Worm (Caenorhabditis elegans): ENCODE measurements around the gene Y32F6B.1.

The Y32F6B.1 gene

ce11 chrV:10440723-10441122, 43.8 kb downstream of the Y32F6B.1 start, which contains the start of gene snf-10:
Gene snf-10 (minus strand): TSS chrV:10440823.
- TF ChIP-seq Y5F2A.4 (GFP tag; optimal IDR thresholded peaks at IDR 0.05): no peak
- no peak for TF ChIP-seq ztf-7 (tag; optimal IDR thresholded peaks at IDR 0.05)
- TF ChIP-seq ZK337.2 (GFP tag; IDR thresholded peaks at IDR 0.05): no peak
- no peak for TF ChIP-seq ceh-82 (tag; optimal IDR thresholded peaks at IDR 0.05)
- no peak for TF ChIP-seq lin-29 (GFP tag; IDR thresholded peaks at IDR 0.05)
- TF ChIP-seq egl-27 (tag; optimal IDR thresholded peaks at IDR 0.05): no peak
- no peak for TF ChIP-seq nhr-111 (GFP tag; optimal IDR thresholded peaks at IDR 0.05)
- no peak for TF ChIP-seq nhr-10 (tag; optimal IDR thresholded peaks at IDR 0.05)
- TF ChIP-seq lim-7 (GFP tag; IDR thresholded peaks at IDR 0.05): no peak
- TF ChIP-seq dve-1 (tag; optimal IDR thresholded peaks at IDR 0.05; ENCODE audit: insufficient read depth): no peak
- TF ChIP-seq saeg-2 (GFP tag; IDR thresholded peaks at IDR 0.05): no peak
- TF ChIP-seq mxl-3 (GFP tag; optimal IDR thresholded peaks at IDR 0.05): no peak

ce11 chrV:10436612-10437011, 47.9 kb downstream of the Y32F6B.1 start, which contains the start of gene set-22:
Gene set-22 (plus strand): TSS chrV:10436912.
- no peak for TF ChIP-seq skn-1 (tag; optimal IDR thresholded peaks at IDR 0.05)
- TF ChIP-seq egl-27 (tag; optimal IDR thresholded peaks at IDR 0.05): no peak

- TF ChIP-seq unc-62 (GFP tag; optimal IDR thresholded peaks at IDR 0.05 in 1 of 2) (peak in 1 of 2 experiments; percentile 95), unc-62 (tag; optimal IDR thresholded peaks at IDR 0.05) (no peak), hlh-30 (tag; optimal IDR thresholded peaks at IDR 0.05; ENCODE audit: insufficient read depth) (no peak), tag-97 (GFP tag; IDR thresholded peaks at IDR 0.05) (no peak), dmd-9 (GFP tag; IDR thresholded peaks at IDR 0.05) (no peak), Y75B8A.6 (GFP tag; IDR thresholded peaks at IDR 0.05) (no peak), nhr-10 (tag; optimal IDR thresholded peaks at IDR 0.05) (no peak), egl-27 (tag; optimal IDR thresholded peaks at IDR 0.05) (no peak), nhr-41 (GFP tag; IDR thresholded peaks at IDR 0.05) (no peak), dmd-6 (GFP tag; IDR thresholded peaks at IDR 0.05) (peak; percentile 54), daf-16 (GFP tag; optimal IDR thresholded peaks at IDR 0.05) (no peak), daf-16 (tag; optimal IDR thresholded peaks at IDR 0.05) (peak; percentile 14), R02D3.7 (tag; optimal IDR thresholded peaks at IDR 0.05) (no peak), snpc-4 (tag; optimal IDR thresholded peaks at IDR 0.05) (no peak), unc-130 (GFP tag; optimal IDR thresholded peaks at IDR 0.05) (no peak), nhr-28 (tag; optimal IDR thresholded peaks at IDR 0.05) (peak; percentile 36), daf-19 (GFP tag; conservative IDR thresholded peaks at IDR 0.05) (no peak), nhr-237 (tag; optimal IDR thresholded peaks at IDR 0.05) (no peak), pqm-1 (tag; optimal IDR thresholded peaks at IDR 0.05) (peak; percentile 44), madf-9 (GFP tag; conservative IDR thresholded peaks at IDR 0.05) (no peak), zip-2 (tag; optimal IDR thresholded peaks at IDR 0.05) (no peak)
These were observed 49.3 kb downstream of the Y32F6B.1 start for ce11 chrV:10435198-10435597.

ce11 chrV:10433721-10434120, 50.8 kb downstream of the Y32F6B.1 start, which contains the start of gene Y32F6A.4:
Gene Y32F6A.4 (minus strand): TSS chrV:10434067.
- TF ChIP-seq unc-62 (GFP tag; optimal IDR thresholded peaks at IDR 0.05 in 1 of 2) (peak in 1 of 2 experiments; percentile 81), unc-62 (tag; optimal IDR thresholded peaks at IDR 0.05) (no peak), dmd-6 (GFP tag; IDR thresholded peaks at IDR 0.05) (peak; percentile 41; the same call in 1 of the 2 replicates), php-3 (GFP tag; IDR thresholded peaks at IDR 0.05) (peak; percentile 17; the same call in 1 of the 2 replicates), daf-16 (GFP tag; optimal IDR thresholded peaks at IDR 0.05) (no peak), daf-16 (tag; optimal IDR thresholded peaks at IDR 0.05) (peak; percentile 45), attf-4 (tag; optimal IDR thresholded peaks at IDR 0.05) (no peak), pqm-1 (tag; optimal IDR thresholded peaks at IDR 0.05) (peak; percentile 69), hlh-11 (tag; optimal IDR thresholded peaks at IDR 0.05) (peak; percentile 15), madf-5 (GFP tag; IDR thresholded peaks at IDR 0.05) (no peak), hif-1 (tag; optimal IDR thresholded peaks at IDR 0.05) (no peak), nhr-28 (tag; optimal IDR thresholded peaks at IDR 0.05) (peak; percentile 39)

Data from whole organism, L4 larva.